Fruit fly (Drosophila melanogaster) whole organism, embryonic: ENCODE results near the gene CG14423.

Source experiments
- CG42726 ChIP-seq: fragments of 200-800 bp; sonication (Bioruptor generic); IDR thresholded peaks from 2 replicates; pipeline ENCODE4 v1.3.6; 2022; ENCODE audit warnings: missing biosample characterization, missing genetic modification characterization; ENCODE audit not compliant: partially characterized antibody
- Elba2 ChIP-seq: fragments of 200-800 bp; sonication (Bioruptor generic); optimal IDR thresholded peaks from 3 replicates; lab custom pipeline; 2016; ENCODE audit warnings: missing biosample characterization, missing genetic modification characterization
- Oaz ChIP-seq: fragments of 200-800 bp; sonication (Bioruptor generic); IDR thresholded peaks from 2 replicates; pipeline ENCODE4 v1.3.6; 2022; ENCODE audit warnings: missing biosample characterization, missing genetic modification characterization
- bbx ChIP-seq: fragments of 200-800 bp; sonication (Bioruptor generic); IDR thresholded peaks from 2 replicates; pipeline ENCODE4 v1.3.6; 2022; ENCODE audit warnings: missing biosample characterization, missing genetic modification characterization; ENCODE audit not compliant: partially characterized antibody

DNA sequence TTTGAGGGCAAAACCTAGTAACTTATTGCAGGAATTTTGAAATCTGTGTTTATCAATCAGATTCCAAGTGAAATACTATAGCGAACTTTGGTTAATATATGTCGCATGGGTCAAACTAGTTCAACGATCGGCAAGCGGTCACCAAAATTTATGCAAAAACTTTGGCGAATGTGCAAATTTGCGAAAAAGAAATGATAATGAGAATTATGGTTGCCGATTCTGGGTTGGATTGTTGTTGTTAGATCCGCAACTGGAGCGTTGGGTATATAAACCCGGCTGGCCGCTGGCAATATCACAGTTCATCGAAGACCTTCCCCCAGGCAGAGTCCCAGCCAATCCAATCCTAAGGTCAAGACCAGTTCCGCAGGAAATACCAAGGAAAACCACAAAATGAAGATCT lies 2.1 kb upstream of the CG14423 start, which contains the start of gene CG14422:
- TF ChIP-seq Oaz, result no peak
- no peak for TF ChIP-seq Elba2 (GFP tag; lab: Kevin White, UChicago)
- TF ChIP-seq bbx (GFP tag; lab: Robert Waterston, UW), result no peak
- no peak for TF ChIP-seq CG42726 (GFP tag; lab: Robert Waterston, UW)
